Worm (Caenorhabditis elegans) whole organism, early embryonic: Measurements from ENCODE around the gene nspb-2.

Experiments used
- B0310.2 ChIP-seq: sonication (generic microtip); optimal IDR thresholded peaks from 2 replicates; lab custom pipeline; 2016; ENCODE audit warnings: mild to moderate bottlenecking, missing genetic modification characterization, missing compliant biosample characterization
- F13C5.2 ChIP-seq: sonication (generic microtip); optimal IDR thresholded peaks from 2 replicates; lab custom pipeline; 2017; ENCODE audit warnings: mild to moderate bottlenecking, missing genetic modification characterization, inconsistent platforms, missing compliant biosample characterization
- aly-1 ChIP-seq: sonication (generic microtip); optimal IDR thresholded peaks from 2 replicates; lab custom pipeline; 2016; ENCODE audit warnings: missing genetic modification characterization, missing compliant biosample characterization
- ama-1 ChIP-seq: fragments of 150-350 bp; optimal IDR thresholded peaks from 2 replicates; lab custom pipeline; 2014
- ceh-13 ChIP-seq: fragments of 200-800 bp; sonication (Bioruptor generic); optimal IDR thresholded peaks from 2 replicates; lab custom pipeline; 2018; ENCODE audit warnings: mild to moderate bottlenecking, missing genetic modification characterization, missing compliant biosample characterization
- ceh-36 ChIP-seq: sonication (generic microtip); optimal IDR thresholded peaks from 2 replicates; lab custom pipeline; 2016; ENCODE audit warnings: missing genetic modification characterization, inconsistent platforms, missing compliant biosample characterization
- ets-7 ChIP-seq: sonication (generic microtip); optimal IDR thresholded peaks from 2 replicates; lab custom pipeline; 2016; ENCODE audit warnings: missing genotype, missing genetic modification characterization, missing compliant biosample characterization
- flt-1 ChIP-seq: fragments of 200-800 bp; sonication (Bioruptor generic); IDR thresholded peaks from 2 replicates; pipeline ENCODE4 v1.3.6; 2022; ENCODE audit warnings: missing genetic modification characterization, missing compliant biosample characterization
- hmbx-1 ChIP-seq: sonication (generic microtip); optimal IDR thresholded peaks from 2 replicates; lab custom pipeline; 2016; ENCODE audit warnings: mild to moderate bottlenecking, missing genetic modification characterization, missing compliant biosample characterization
- hmg-4 ChIP-seq: fragments of 200-800 bp; sonication (Bioruptor generic); optimal IDR thresholded peaks from 2 replicates; lab custom pipeline; 2018; ENCODE audit warnings: mild to moderate bottlenecking, missing genetic modification characterization, missing compliant biosample characterization
- hnd-1 ChIP-seq: sonication (generic microtip); optimal IDR thresholded peaks from 2 replicates; lab custom pipeline; 2016; ENCODE audit warnings: missing genetic modification characterization, missing compliant biosample characterization
- pes-1 ChIP-seq: fragments of 200-800 bp; sonication (Bioruptor generic); IDR thresholded peaks from 2 replicates; pipeline ENCODE4 v1.3.6; 2022; ENCODE audit warnings: missing genetic modification reagents, missing genetic modification characterization, missing compliant biosample characterization
- scrt-1 ChIP-seq: fragments of 200-800 bp; sonication (Bioruptor generic); IDR thresholded peaks from 2 replicates; pipeline ENCODE4 v1.3.6; 2022; ENCODE audit warnings: missing genetic modification characterization, missing compliant biosample characterization
- sea-1 ChIP-seq: fragments of 200-800 bp; sonication (Bioruptor generic); conservative IDR thresholded peaks from 2 replicates; pipeline ENCODE4 v1.3.6; 2022; ENCODE audit warnings: missing genetic modification characterization, missing compliant biosample characterization
- tbx-11 ChIP-seq: fragments of 200-800 bp; sonication (Bioruptor generic); IDR thresholded peaks from 2 replicates; pipeline ENCODE4 v1.3.6; 2022; ENCODE audit warnings: missing genetic modification characterization, missing compliant biosample characterization
- tbx-37 ChIP-seq: fragments of 200-800 bp; sonication (Bioruptor generic); conservative IDR thresholded peaks from 2 replicates; pipeline ENCODE4 v1.3.6; 2022; ENCODE audit warnings: missing genetic modification reagents, missing genetic modification characterization, missing compliant biosample characterization
- tra-4 ChIP-seq: sonication (generic microtip); optimal IDR thresholded peaks from 2 replicates; lab custom pipeline; 2017; ENCODE audit warnings: missing genetic modification characterization, missing compliant biosample characterization

Gene nspb-2

ce11 chrIV:6603549-6603948 lies 12.1 kb downstream of the nspb-2 start:
- TF ChIP-seq pes-1 (GFP tag; lab: Robert Waterston, UW) (no peak), flt-1 (GFP tag; lab: Robert Waterston, UW) (no peak), ets-7 (tag; lab: Kevin White, UChicago) (no peak), aly-1 (tag; lab: Kevin White, UChicago) (no peak), ceh-13 (GFP tag; lab: Kevin White, UChicago) (no peak), hmg-4 (GFP tag; lab: Kevin White, UChicago) (no peak), tra-4 (tag; lab: Kevin White, UChicago) (no peak), B0310.2 (no peak), sea-1 (GFP tag; lab: Robert Waterston, UW) (no peak), ceh-36 (tag; lab: Kevin White, UChicago) (no peak), ama-1 (no peak), tbx-11 (no peak)

DNA sequence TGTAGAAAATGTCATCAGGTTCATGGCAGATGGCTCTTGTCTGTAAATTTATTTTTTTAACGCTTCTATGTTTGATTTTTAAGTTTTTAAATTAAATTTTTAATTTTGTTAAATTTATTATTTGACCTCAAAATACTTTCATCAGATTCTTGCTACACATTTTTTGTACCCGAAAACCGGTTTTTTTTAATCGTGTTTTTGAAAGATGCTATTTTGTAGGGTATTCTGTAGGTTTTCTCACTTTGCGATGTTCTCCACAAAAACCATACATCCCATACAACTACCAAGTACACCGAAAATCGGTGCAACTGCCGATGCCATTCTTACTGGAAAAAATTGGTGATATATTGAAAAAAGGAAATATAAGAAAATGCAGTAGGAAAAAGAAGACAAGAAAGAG lies 14.4 kb downstream of the nspb-2 start, which contains the start of gene nstp-2:
TSS of gene nstp-2 (minus strand) at position 326 of the 400 bp plus-strand sequence.
- TF ChIP-seq ceh-13 (GFP tag; lab: Kevin White, UChicago) (no peak), flt-1 (GFP tag; lab: Robert Waterston, UW) (no peak), aly-1 (tag; lab: Kevin White, UChicago) (no peak), ama-1 (no peak), ets-7 (tag; lab: Kevin White, UChicago) (no peak), F13C5.2 (no peak), sea-1 (GFP tag; lab: Robert Waterston, UW) (no peak), pes-1 (GFP tag; lab: Robert Waterston, UW) (no peak), hnd-1 (no peak), tbx-11 (no peak), B0310.2 (no peak), hmbx-1 (tag; lab: Kevin White, UChicago) (no peak), ceh-36 (tag; lab: Kevin White, UChicago) (no peak), scrt-1 (GFP tag; lab: Robert Waterston, UW) (no peak), tbx-37 (no peak)

- no peak for TF ChIP-seq hmg-4 (GFP tag; lab: Kevin White, UChicago)
- TF ChIP-seq scrt-1 (GFP tag; lab: Robert Waterston, UW): no peak
- TF ChIP-seq tbx-11: no peak
- no peak for TF ChIP-seq tra-4 (tag; lab: Kevin White, UChicago)
- TF ChIP-seq sea-1 (GFP tag; lab: Robert Waterston, UW): no peak
- no peak for TF ChIP-seq hmbx-1 (tag; lab: Kevin White, UChicago)
- no peak for TF ChIP-seq F13C5.2
- no peak for TF ChIP-seq ceh-36 (tag; lab: Kevin White, UChicago)
- no peak for TF ChIP-seq tbx-37
- no peak for TF ChIP-seq ets-7 (tag; lab: Kevin White, UChicago)
- TF ChIP-seq pes-1 (GFP tag; lab: Robert Waterston, UW): no peak
- no peak for TF ChIP-seq aly-1 (tag; lab: Kevin White, UChicago)
- no peak for TF ChIP-seq flt-1 (GFP tag; lab: Robert Waterston, UW)
- no peak for TF ChIP-seq ceh-13 (GFP tag; lab: Kevin White, UChicago)
- no peak for TF ChIP-seq B0310.2
These were observed 15.1 kb downstream of the nspb-2 start for ce11 chrIV:6606587-6606986.

DNA sequence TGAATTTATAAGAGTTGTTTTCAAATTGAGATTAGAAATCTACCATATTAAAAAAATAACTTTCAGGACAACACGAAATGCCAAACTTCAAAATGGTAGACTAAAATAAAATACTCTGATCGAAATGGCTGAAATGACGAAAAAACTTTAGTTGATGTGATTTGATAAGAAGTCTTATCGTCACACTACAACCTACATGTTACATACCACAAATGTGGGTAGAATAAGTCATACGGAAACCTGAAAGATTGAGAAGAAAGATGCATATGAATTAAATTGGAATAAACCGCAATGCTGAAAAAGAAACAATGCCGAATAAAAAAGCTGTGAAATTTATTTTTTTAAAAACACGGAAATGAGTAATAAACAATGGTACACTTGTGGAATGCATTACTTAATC lies 15.6 kb downstream of the nspb-2 start:
- TF ChIP-seq tbx-11 (no peak), B0310.2 (no peak), ceh-13 (GFP tag; lab: Kevin White, UChicago) (no peak), hmbx-1 (tag; lab: Kevin White, UChicago) (no peak), flt-1 (GFP tag; lab: Robert Waterston, UW) (no peak), ceh-36 (tag; lab: Kevin White, UChicago) (no peak), ama-1 (no peak), tra-4 (tag; lab: Kevin White, UChicago) (no peak), ets-7 (tag; lab: Kevin White, UChicago) (no peak), hnd-1 (no peak), hmg-4 (GFP tag; lab: Kevin White, UChicago) (no peak), scrt-1 (GFP tag; lab: Robert Waterston, UW) (no peak), F13C5.2 (no peak)

DNA sequence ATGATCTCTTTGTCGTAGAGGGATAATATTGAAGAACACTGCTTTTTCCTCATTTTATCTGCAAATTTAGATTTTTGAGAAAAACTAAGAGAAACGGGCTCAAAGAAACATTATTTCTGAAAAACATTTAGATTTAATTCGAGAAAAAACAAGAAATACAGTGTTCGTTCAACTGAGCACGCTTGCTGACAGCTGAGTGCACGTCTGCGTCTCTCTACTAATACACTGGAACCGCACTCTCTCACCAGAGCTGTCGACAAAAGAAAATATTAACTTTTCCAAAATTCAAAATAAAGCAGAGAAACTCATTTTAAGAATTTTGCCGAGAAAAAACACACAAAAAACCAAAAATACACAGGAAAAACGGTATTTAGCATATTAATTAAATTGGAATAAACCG lies 21.8 kb downstream of the nspb-2 start, which contains the start of gene drh-1:
TSS of gene drh-1 (minus strand) at position 58 of the 400 bp plus-strand sequence.
- TF ChIP-seq B0310.2 (no peak), hmbx-1 (tag; lab: Kevin White, UChicago) (no peak), tbx-11 (no peak), ceh-13 (GFP tag; lab: Kevin White, UChicago) (no peak), sea-1 (GFP tag; lab: Robert Waterston, UW) (no peak), ets-7 (tag; lab: Kevin White, UChicago) (no peak), aly-1 (tag; lab: Kevin White, UChicago) (no peak), ama-1 (no peak), tra-4 (tag; lab: Kevin White, UChicago) (no peak), flt-1 (GFP tag; lab: Robert Waterston, UW) (no peak), ceh-36 (tag; lab: Kevin White, UChicago) (no peak)

- no peak for TF ChIP-seq sea-1 (GFP tag; lab: Robert Waterston, UW)
- no peak for TF ChIP-seq hnd-1
- no peak for TF ChIP-seq F13C5.2
- TF ChIP-seq ama-1: no peak
- TF ChIP-seq tbx-11: no peak
- TF ChIP-seq scrt-1 (GFP tag; lab: Robert Waterston, UW): no peak
- TF ChIP-seq aly-1 (tag; lab: Kevin White, UChicago): no peak
- no peak for TF ChIP-seq hmbx-1 (tag; lab: Kevin White, UChicago)
- TF ChIP-seq ceh-13 (GFP tag; lab: Kevin White, UChicago): no peak
- TF ChIP-seq tbx-37: no peak
- no peak for TF ChIP-seq tra-4 (tag; lab: Kevin White, UChicago)
- TF ChIP-seq ceh-36 (tag; lab: Kevin White, UChicago): no peak
- TF ChIP-seq ets-7 (tag; lab: Kevin White, UChicago): no peak
- TF ChIP-seq B0310.2: no peak
These were observed 27.1 kb downstream of the nspb-2 start for ce11 chrIV:6618607-6619006.

- TF ChIP-seq ceh-13 (GFP tag; lab: Kevin White, UChicago) (no peak), aly-1 (tag; lab: Kevin White, UChicago) (no peak), sea-1 (GFP tag; lab: Robert Waterston, UW) (no peak), pes-1 (GFP tag; lab: Robert Waterston, UW) (no peak), tbx-11 (no peak), ceh-36 (tag; lab: Kevin White, UChicago) (no peak), scrt-1 (GFP tag; lab: Robert Waterston, UW) (no peak), B0310.2 (no peak), tbx-37 (no peak), ama-1 (no peak), hmbx-1 (tag; lab: Kevin White, UChicago) (no peak), F13C5.2 (no peak), hnd-1 (no peak), tra-4 (tag; lab: Kevin White, UChicago) (no peak), hmg-4 (GFP tag; lab: Kevin White, UChicago) (no peak), ets-7 (tag; lab: Kevin White, UChicago) (no peak), flt-1 (GFP tag; lab: Robert Waterston, UW) (no peak)
These were observed 29.8 kb downstream of the nspb-2 start, which contains the start of gene C01B10.3 for ce11 chrIV:6621252-6621651. Gene C01B10.3 (minus strand): TSS chrIV:6621352.
